Worm (Caenorhabditis elegans) whole organism, early embryonic: Measurements from ENCODE around the gene Y54G11A.14.

Experiments
- B0310.2 ChIP-seq: sonication (generic microtip); optimal IDR thresholded peaks from 2 replicates; lab custom pipeline; 2016; ENCODE audit warnings: mild to moderate bottlenecking, missing genetic modification characterization, missing compliant biosample characterization
- ama-1 ChIP-seq: fragments of 150-350 bp; optimal IDR thresholded peaks from 2 replicates; lab custom pipeline; 2014
- ceh-13 ChIP-seq: fragments of 200-800 bp; sonication (Bioruptor generic); optimal IDR thresholded peaks from 2 replicates; lab custom pipeline; 2018; ENCODE audit warnings: mild to moderate bottlenecking, missing genetic modification characterization, missing compliant biosample characterization
- ets-7 ChIP-seq: sonication (generic microtip); optimal IDR thresholded peaks from 2 replicates; lab custom pipeline; 2016; ENCODE audit warnings: missing genotype, missing genetic modification characterization, missing compliant biosample characterization
- flt-1 ChIP-seq: fragments of 200-800 bp; sonication (Bioruptor generic); IDR thresholded peaks from 2 replicates; pipeline ENCODE4 v1.3.6; 2022; ENCODE audit warnings: missing genetic modification characterization, missing compliant biosample characterization
- hmbx-1 ChIP-seq: sonication (generic microtip); optimal IDR thresholded peaks from 2 replicates; lab custom pipeline; 2016; ENCODE audit warnings: mild to moderate bottlenecking, missing genetic modification characterization, missing compliant biosample characterization
- hmg-4 ChIP-seq: fragments of 200-800 bp; sonication (Bioruptor generic); optimal IDR thresholded peaks from 2 replicates; lab custom pipeline; 2018; ENCODE audit warnings: mild to moderate bottlenecking, missing genetic modification characterization, missing compliant biosample characterization
- tbx-11 ChIP-seq: fragments of 200-800 bp; sonication (Bioruptor generic); IDR thresholded peaks from 2 replicates; pipeline ENCODE4 v1.3.6; 2022; ENCODE audit warnings: missing genetic modification characterization, missing compliant biosample characterization
- tbx-37 ChIP-seq: fragments of 200-800 bp; sonication (Bioruptor generic); conservative IDR thresholded peaks from 2 replicates; pipeline ENCODE4 v1.3.6; 2022; ENCODE audit warnings: missing genetic modification reagents, missing genetic modification characterization, missing compliant biosample characterization
- tra-4 ChIP-seq: sonication (generic microtip); optimal IDR thresholded peaks from 2 replicates; lab custom pipeline; 2017; ENCODE audit warnings: missing genetic modification characterization, missing compliant biosample characterization

ce11 chrII:14359007-14359406 lies 41.0 kb downstream of the Y54G11A.14 start:
- TF ChIP-seq flt-1 (GFP tag; lab: Robert Waterston, UW) (no peak), ama-1 (lab: Kevin White, UChicago) (no peak), hmg-4 (GFP tag; lab: Kevin White, UChicago) (no peak), ets-7 (tag; lab: Kevin White, UChicago) (no peak), B0310.2 (tag; lab: Kevin White, UChicago) (no peak), tbx-37 (no peak), hmbx-1 (tag; lab: Kevin White, UChicago) (no peak), tbx-11 (GFP tag; lab: Robert Waterston, UW) (no peak), tra-4 (no peak), ceh-13 (GFP tag; lab: Kevin White, UChicago) (no peak)
